Worm (Caenorhabditis elegans): Measurements from ENCODE around the gene fbxa-142.

ce11 chrV:16121451-16121850 is 9.7 kb downstream of the fbxa-142 start:
- TF ChIP-seq bed-1 (GFP tag; IDR thresholded peaks at IDR 0.05) (no peak), B0035.1 (tag; optimal IDR thresholded peaks at IDR 0.05) (no peak), attf-5 (GFP tag; optimal IDR thresholded peaks at IDR 0.05) (no peak), unc-62 (GFP tag; optimal IDR thresholded peaks at IDR 0.05) (no peak), snpc-3.4 (tag; optimal IDR thresholded peaks at IDR 0.05) (no peak), ceh-40 (GFP tag; IDR thresholded peaks at IDR 0.05) (no peak), pha-4 (tag; optimal IDR thresholded peaks at IDR 0.05) (no peak), ekl-4 (GFP tag; IDR thresholded peaks at IDR 0.05) (no peak), K12H6.12 (tag; optimal IDR thresholded peaks at IDR 0.05) (no peak), dpff-1 (tag; optimal IDR thresholded peaks at IDR 0.05) (no peak), mxl-1 (tag; optimal IDR thresholded peaks at IDR 0.05) (no peak)

Measured in whole organism, young adult.